Fruit fly (Drosophila melanogaster) whole organism, adult: ENCODE measurements around the gene CG9673.
A peak's percentile ranks its signal among the peaks of the same experiment; 100 is the strongest.

Source experiments
- CG11617 ChIP-seq: fragments of 200-800 bp; sonication (Bioruptor generic); optimal IDR thresholded peaks from 2 replicates; lab custom pipeline; 2017; ENCODE audit warnings: mild to moderate bottlenecking, missing biosample characterization, missing genetic modification reagents, missing genetic modification characterization
- CG12768 ChIP-seq: fragments of 200-800 bp; sonication (Bioruptor generic); optimal IDR thresholded peaks from 2 replicates; lab custom pipeline; 2017; ENCODE audit warnings: missing biosample characterization, missing genetic modification characterization, mild to moderate bottlenecking, moderate library complexity, missing genetic modification reagents
- CG14711 ChIP-seq: fragments of 200-800 bp; sonication (Bioruptor generic); optimal IDR thresholded peaks from 2 replicates; lab custom pipeline; 2018; ENCODE audit warnings: missing biosample characterization, mild to moderate bottlenecking, missing genetic modification characterization, moderate library complexity
- CG1620 ChIP-seq: fragments of 200-800 bp; sonication (Bioruptor generic); optimal IDR thresholded peaks from 2 replicates; lab custom pipeline; 2016; ENCODE audit warnings: missing biosample characterization, missing genetic modification characterization
- CG33017 ChIP-seq: fragments of 200-800 bp; sonication (Bioruptor generic); optimal IDR thresholded peaks from 2 replicates; lab custom pipeline; 2018; ENCODE audit warnings: missing biosample characterization, mild to moderate bottlenecking, missing genetic modification characterization, moderate library complexity
- CG5204 ChIP-seq: fragments of 200-800 bp; sonication (Bioruptor generic); optimal IDR thresholded peaks from 2 replicates; lab custom pipeline; 2016; ENCODE audit warnings: missing biosample characterization, missing genetic modification characterization
- CG7045 ChIP-seq: fragments of 200-800 bp; sonication (Bioruptor generic); optimal IDR thresholded peaks from 2 replicates; lab custom pipeline; 2017; ENCODE audit warnings: missing biosample characterization, mild to moderate bottlenecking, missing genetic modification characterization
- CG7101 ChIP-seq: fragments of 200-800 bp; sonication (Bioruptor generic); optimal IDR thresholded peaks from 2 replicates; lab custom pipeline; 2018; ENCODE audit warnings: missing biosample characterization, mild to moderate bottlenecking, missing genetic modification characterization, moderate library complexity
- Clk ChIP-seq: fragments of 200-800 bp; sonication (Bioruptor generic); optimal IDR thresholded peaks from 2 replicates; lab custom pipeline; 2017; ENCODE audit warnings: missing biosample characterization, missing genetic modification characterization
- Crg-1 ChIP-seq: fragments of 200-800 bp; sonication (Bioruptor generic); optimal IDR thresholded peaks from 2 replicates; lab custom pipeline; 2016; ENCODE audit warnings: missing biosample characterization, missing genetic modification characterization
- Hr96 ChIP-seq: fragments of 200-800 bp; sonication (Bioruptor generic); optimal IDR thresholded peaks from 2 replicates; lab custom pipeline; 2016; ENCODE audit warnings: missing biosample characterization, missing genetic modification characterization
- Mnt ChIP-seq: fragments of 200-800 bp; sonication (Bioruptor generic); optimal IDR thresholded peaks from 2 replicates; lab custom pipeline; 2016; ENCODE audit warnings: missing biosample characterization, mild to moderate bottlenecking, missing genetic modification characterization
- bab1 ChIP-seq: fragments of 200-800 bp; sonication (Bioruptor generic); optimal IDR thresholded peaks from 3 replicates; lab custom pipeline; 2019; ENCODE audit warnings: missing biosample characterization, mild to moderate bottlenecking, missing genetic modification characterization, moderate library complexity
- cic ChIP-seq: fragments of 200-800 bp; sonication (Bioruptor generic); optimal IDR thresholded peaks from 2 replicates; lab custom pipeline; 2017; ENCODE audit warnings: missing biosample characterization, mild to moderate bottlenecking, missing genetic modification characterization, moderate library complexity
- cnc ChIP-seq, 2 experiments: fragments of >200 bp; optimal IDR thresholded peaks; 2 replicates each; lab custom pipeline; 2017
- kay ChIP-seq: fragments of 200-800 bp; sonication (Bioruptor generic); peaks from one replicate; lab custom pipeline; 2016; ENCODE audit warnings: missing biosample characterization, missing genetic modification characterization, borderline replicate concordance
- ovo ChIP-seq: fragments of 200-800 bp; sonication (Bioruptor generic); optimal IDR thresholded peaks from 2 replicates; lab custom pipeline; 2016; ENCODE audit warnings: missing biosample characterization, missing genetic modification characterization
- pad ChIP-seq: fragments of 200-800 bp; sonication (Bioruptor generic); optimal IDR thresholded peaks from 3 replicates; lab custom pipeline; 2017; ENCODE audit warnings: missing biosample characterization, missing genetic modification characterization, mild to moderate bottlenecking, moderate library complexity, missing genetic modification reagents
- tj ChIP-seq: fragments of 200-800 bp; sonication (Bioruptor generic); optimal IDR thresholded peaks from 3 replicates; lab custom pipeline; 2017; ENCODE audit warnings: missing biosample characterization, mild to moderate bottlenecking, missing genetic modification characterization, moderate library complexity
- toe ChIP-seq: fragments of 200-800 bp; sonication (Bioruptor generic); optimal IDR thresholded peaks from 2 replicates; lab custom pipeline; 2016; ENCODE audit warnings: missing biosample characterization, missing genetic modification characterization

Gene CG9673

dm6 chrX:16689339-16689738, 14.3 kb downstream of the CG9673 start:
- TF ChIP-seq CG11617 (GFP tag; lab: Kevin White, UChicago): no peak
- peak; percentile 56 for TF ChIP-seq tj (GFP tag; lab: Kevin White, UChicago)

dm6 chrX:16688106-16688459, 15.6 kb downstream of the CG9673 start:
- TF ChIP-seq toe (no peak), ovo (GFP tag; lab: Kevin White, UChicago) (no peak), Crg-1 (no peak), tj (GFP tag; lab: Kevin White, UChicago) (no peak), CG1620 (GFP tag; lab: Kevin White, UChicago) (no peak), Hr96 (no peak)

- TF ChIP-seq CG11617 (GFP tag; lab: Kevin White, UChicago) (no peak), toe (peak; percentile 25), cnc (optimal IDR thresholded peaks at IDR 0.05; lab: Kevin White, UChicago) (no peak), Crg-1 (no peak), CG7101 (no peak)
Measured at dm6 chrX:16687400-16688105, 16.1 kb downstream of the CG9673 start.

dm6 chrX:16683765-16684164, 19.9 kb downstream of the CG9673 start, which contains the start of gene Axs:
Gene Axs, minus strand, starts transcription at chrX:16683895.
- TF ChIP-seq CG14711 (tag; lab: Kevin White, UChicago) (no peak), CG5204 (GFP tag; lab: Kevin White, UChicago) (no peak), CG1620 (GFP tag; lab: Kevin White, UChicago) (no peak), toe (no peak), Hr96 (no peak), cnc (optimal IDR thresholded peaks at IDR 0.05; lab: Kevin White, UChicago) (no peak), CG33017 (no peak)

dm6 chrX:16678845-16679347, 24.8 kb downstream of the CG9673 start, which contains the start of the genes CG13010 and sing:
Gene CG13010, minus strand, starts transcription at chrX:16678945.
Gene sing, plus strand, starts transcription at chrX:16679297.
- no peak for TF ChIP-seq CG33017
- TF ChIP-seq CG5204 (GFP tag; lab: Kevin White, UChicago): no peak
- no peak for TF ChIP-seq CG14711 (tag; lab: Kevin White, UChicago)
- no peak for TF ChIP-seq CG1620 (GFP tag; lab: Kevin White, UChicago)
- TF ChIP-seq Mnt (GFP tag; lab: Kevin White, UChicago): no peak
- no peak for TF ChIP-seq CG12768
- no peak for TF ChIP-seq pad (GFP tag; lab: Kevin White, UChicago)
- no peak for TF ChIP-seq CG11617 (GFP tag; lab: Kevin White, UChicago)
- TF ChIP-seq ovo (GFP tag; lab: Kevin White, UChicago): no peak
- no peak for TF ChIP-seq bab1 (GFP tag; lab: Kevin White, UChicago)

- TF ChIP-seq CG14711 (tag; lab: Kevin White, UChicago) (peak; percentile 7), CG11617 (GFP tag; lab: Kevin White, UChicago) (peak; percentile 9), CG7101 (peak; percentile 55), Crg-1 (no peak)
Measured at dm6 chrX:16677163-16677562, 26.5 kb downstream of the CG9673 start.

- TF ChIP-seq Crg-1: no peak
- no peak for TF ChIP-seq Clk (GFP tag; lab: Kevin White, UChicago)
- no peak for TF ChIP-seq CG33017
- TF ChIP-seq ovo (GFP tag; lab: Kevin White, UChicago): no peak
Measured at dm6 chrX:16676653-16677052, 27.0 kb downstream of the CG9673 start, which contains the start of gene CG13012. Gene CG13012, minus strand, starts transcription at chrX:16676753.

dm6 chrX:16674538-16674937, 29.1 kb downstream of the CG9673 start:
- TF ChIP-seq toe: no peak
- TF ChIP-seq CG5204 (GFP tag; lab: Kevin White, UChicago): no peak
- TF ChIP-seq Mnt (GFP tag; lab: Kevin White, UChicago): no peak
- TF ChIP-seq pad (GFP tag; lab: Kevin White, UChicago): no peak
- TF ChIP-seq cic: no peak
- no peak for TF ChIP-seq CG11617 (GFP tag; lab: Kevin White, UChicago)
- TF ChIP-seq kay (GFP tag; lab: Kevin White, UChicago): no peak
- TF ChIP-seq tj (GFP tag; lab: Kevin White, UChicago): no peak
- TF ChIP-seq CG7045: no peak
- TF ChIP-seq Hr96: no peak
- no peak for TF ChIP-seq CG7101
